Fruit fly (Drosophila melanogaster) whole organism, embryonic: ENCODE measurements around the gene Nct.

Experiments used
- Adf1 ChIP-seq: fragments of 200-800 bp; sonication (Bioruptor generic); IDR thresholded peaks from 2 replicates; pipeline ENCODE4 v1.3.6; 2022; ENCODE audit warnings: missing biosample characterization, missing genetic modification characterization
- Bgb ChIP-seq: fragments of 200-800 bp; sonication (Bioruptor generic); IDR thresholded peaks from 2 replicates; pipeline ENCODE4 v1.3.6; 2022; ENCODE audit warnings: missing biosample characterization, missing genetic modification characterization; ENCODE audit not compliant: partially characterized antibody
- CG11695 ChIP-seq: fragments of 200-800 bp; sonication (Bioruptor generic); IDR thresholded peaks from 3 replicates; pipeline ENCODE4 v1.3.6; 2022; ENCODE audit warnings: missing biosample characterization, missing genetic modification characterization
- CG12391 ChIP-seq: fragments of 200-800 bp; sonication (Bioruptor generic); optimal IDR thresholded peaks from 3 replicates; lab custom pipeline; 2018; ENCODE audit warnings: missing biosample characterization, mild to moderate bottlenecking, missing genetic modification characterization, moderate library complexity
- CG13296 ChIP-seq: fragments of 200-800 bp; sonication (Bioruptor generic); optimal IDR thresholded peaks from 3 replicates; lab custom pipeline; 2018; ENCODE audit warnings: missing biosample characterization, mild to moderate bottlenecking, missing genetic modification characterization
- CG13894 ChIP-seq: fragments of 200-800 bp; sonication (Bioruptor generic); optimal IDR thresholded peaks from 3 replicates; lab custom pipeline; 2018; ENCODE audit warnings: missing biosample characterization, mild to moderate bottlenecking, missing genetic modification characterization, moderate library complexity
- CG14441 ChIP-seq: fragments of 200-800 bp; sonication (Bioruptor generic); IDR thresholded peaks from 2 replicates; pipeline ENCODE4 v1.3.6; 2022; ENCODE audit warnings: missing biosample characterization, missing genetic modification characterization
- CG14860 ChIP-seq: fragments of 200-800 bp; sonication (Bioruptor generic); IDR thresholded peaks from 3 replicates; pipeline ENCODE4 v1.3.6; 2022; ENCODE audit warnings: missing biosample characterization, missing genetic modification characterization; ENCODE audit not compliant: partially characterized antibody
- CG17186 ChIP-seq: fragments of 200-800 bp; sonication (Bioruptor generic); optimal IDR thresholded peaks from 3 replicates; lab custom pipeline; 2017; ENCODE audit warnings: missing biosample characterization, missing genetic modification reagents, missing genetic modification characterization
- CG2116 ChIP-seq: fragments of 200-800 bp; sonication (Bioruptor generic); optimal IDR thresholded peaks from 3 replicates; lab custom pipeline; 2018; ENCODE audit warnings: missing biosample characterization, mild to moderate bottlenecking, missing genetic modification characterization
- CG2129 ChIP-seq: fragments of 200-800 bp; sonication (Bioruptor generic); IDR thresholded peaks from 2 replicates; pipeline ENCODE4 v1.3.6; 2022; ENCODE audit warnings: missing biosample characterization, missing genetic modification characterization; ENCODE audit not compliant: partially characterized antibody
- CG30431 ChIP-seq: fragments of 200-800 bp; sonication (Bioruptor generic); optimal IDR thresholded peaks from 2 replicates; lab custom pipeline; 2017; ENCODE audit warnings: missing biosample characterization, missing genetic modification characterization
- CG4424 ChIP-seq: fragments of 200-800 bp; sonication (Bioruptor generic); optimal IDR thresholded peaks from 3 replicates; lab custom pipeline; 2016; ENCODE audit warnings: missing biosample characterization, missing genetic modification characterization
- CG6254 ChIP-seq: fragments of 200-800 bp; sonication (Bioruptor generic); optimal IDR thresholded peaks from 3 replicates; lab custom pipeline; 2017; ENCODE audit warnings: mild to moderate bottlenecking, missing biosample characterization, missing genetic modification reagents, missing genetic modification characterization
- CG6272 ChIP-seq: fragments of 200-800 bp; sonication (Bioruptor generic); IDR thresholded peaks from 2 replicates; pipeline ENCODE4 v1.3.6; 2022; ENCODE audit warnings: missing biosample characterization, missing genetic modification characterization
- CG6854 ChIP-seq: fragments of 200-800 bp; sonication (Bioruptor generic); optimal IDR thresholded peaks from 3 replicates; lab custom pipeline; 2017; ENCODE audit warnings: missing biosample characterization, mild to moderate bottlenecking, missing genetic modification characterization
- CG8765 ChIP-seq: fragments of 200-800 bp; sonication (Bioruptor generic); IDR thresholded peaks from 2 replicates; pipeline ENCODE4 v1.3.6; 2022; ENCODE audit warnings: missing biosample characterization, missing genetic modification characterization
- CG9437 ChIP-seq: fragments of 200-800 bp; sonication (Bioruptor generic); optimal IDR thresholded peaks from 2 replicates; lab custom pipeline; 2018; ENCODE audit warnings: missing biosample characterization, mild to moderate bottlenecking, missing genetic modification characterization
- Chrac-16 ChIP-seq: fragments of 200-800 bp; sonication (Bioruptor generic); optimal IDR thresholded peaks from 3 replicates; lab custom pipeline; 2016; ENCODE audit warnings: missing biosample characterization, missing genetic modification characterization
- Dfd ChIP-seq, 2 experiments: fragments of >200 bp; optimal IDR thresholded peaks; 2 replicates each; lab custom pipeline; 2017; ENCODE audit warnings: missing biosample characterization in 2 of 2, missing genetic modification characterization in 2 of 2
- GATAe ChIP-seq: fragments of 200-800 bp; sonication (Bioruptor generic); conservative IDR thresholded peaks from 2 replicates; pipeline ENCODE4 v1.3.6; 2022; ENCODE audit warnings: missing biosample characterization, missing genetic modification characterization
- HHEX ChIP-seq: fragments of 200-800 bp; sonication (Bioruptor generic); optimal IDR thresholded peaks from 3 replicates; lab custom pipeline; 2017; ENCODE audit warnings: missing biosample characterization, mild to moderate bottlenecking, missing genetic modification characterization, missing genetic modification reagents
- Hey ChIP-seq: fragments of 200-800 bp; sonication (Bioruptor generic); optimal IDR thresholded peaks from 3 replicates; lab custom pipeline; 2018; ENCODE audit warnings: missing biosample characterization, mild to moderate bottlenecking, missing genetic modification characterization
- MESR4 ChIP-seq: fragments of 200-800 bp; sonication (Bioruptor generic); optimal IDR thresholded peaks from 2 replicates; lab custom pipeline; 2018; ENCODE audit warnings: missing biosample characterization, mild to moderate bottlenecking, missing genetic modification characterization, moderate library complexity
- Meics ChIP-seq: fragments of 200-800 bp; sonication (Bioruptor generic); optimal IDR thresholded peaks from 2 replicates; lab custom pipeline; 2017; ENCODE audit warnings: missing biosample characterization, mild to moderate bottlenecking, missing genetic modification characterization
- NFAT ChIP-seq: fragments of 200-800 bp; sonication (Bioruptor generic); IDR thresholded peaks from 2 replicates; pipeline ENCODE4 v1.3.6; 2022; ENCODE audit warnings: missing biosample characterization, missing genetic modification characterization
- PHDP ChIP-seq: fragments of 200-800 bp; sonication (Bioruptor generic); optimal IDR thresholded peaks from 3 replicates; lab custom pipeline; 2018; ENCODE audit warnings: missing biosample characterization, mild to moderate bottlenecking, missing genetic modification characterization, moderate library complexity
- Ravus ChIP-seq: fragments of 200-800 bp; sonication (Bioruptor generic); IDR thresholded peaks from 2 replicates; pipeline ENCODE4 v1.3.6; 2022; ENCODE audit warnings: missing biosample characterization, missing genetic modification characterization
- Side ChIP-seq: fragments of 200-800 bp; sonication (Bioruptor generic); optimal IDR thresholded peaks from 2 replicates; lab custom pipeline; 2016; ENCODE audit warnings: missing biosample characterization, missing genetic modification characterization
- Trl ChIP-seq, 3 experiments: fragments of >200 bp in 2 of 3; fragments of 200-800 bp in 1 of 3; sonication (Bioruptor generic) in 1 of 3; optimal IDR thresholded peaks; 2 replicates in 1 of 3; 3 replicates in 2 of 3; lab custom pipeline; 2016 to 2017; ENCODE audit warnings: missing biosample characterization in 1 of 3, missing genetic modification characterization in 1 of 3
- ab ChIP-seq: fragments of 200-800 bp; sonication (Bioruptor generic); optimal IDR thresholded peaks from 2 replicates; lab custom pipeline; 2016; ENCODE audit warnings: missing biosample characterization, missing genetic modification characterization
- cad ChIP-seq: fragments of >200 bp; optimal IDR thresholded peaks from 2 replicates; lab custom pipeline; 2017; ENCODE audit warnings: missing biosample characterization, missing genetic modification characterization
- crc ChIP-seq: fragments of 200-800 bp; sonication (Bioruptor generic); optimal IDR thresholded peaks from 2 replicates; lab custom pipeline; 2016; ENCODE audit warnings: missing biosample characterization, missing genetic modification characterization
- dmrt11E ChIP-seq: fragments of 200-800 bp; sonication (Bioruptor generic); optimal IDR thresholded peaks from 3 replicates; lab custom pipeline; 2018; ENCODE audit warnings: missing biosample characterization, mild to moderate bottlenecking, missing genetic modification characterization, moderate library complexity
- dmrt99B ChIP-seq: fragments of 200-800 bp; sonication (Bioruptor generic); optimal IDR thresholded peaks from 2 replicates; lab custom pipeline; 2018; ENCODE audit warnings: missing biosample characterization, mild to moderate bottlenecking, missing genetic modification characterization, moderate library complexity
- dysf ChIP-seq: fragments of 200-800 bp; sonication (Bioruptor generic); IDR thresholded peaks from 3 replicates; pipeline ENCODE4 v1.3.6; 2022; ENCODE audit warnings: missing biosample characterization, missing genetic modification characterization
- en ChIP-seq: fragments of 200-800 bp; sonication (Bioruptor generic); optimal IDR thresholded peaks from 2 replicates; lab custom pipeline; 2016; ENCODE audit warnings: missing biosample characterization, missing genetic modification characterization
- ham ChIP-seq: fragments of 200-800 bp; sonication (Bioruptor generic); IDR thresholded peaks from 2 replicates; pipeline ENCODE4 v1.3.6; 2022; ENCODE audit warnings: missing biosample characterization, missing genetic modification characterization
- inv ChIP-seq: fragments of 200-800 bp; sonication (Bioruptor generic); IDR thresholded peaks from 2 replicates; pipeline ENCODE4 v1.3.6; 2022; ENCODE audit warnings: missing biosample characterization, missing genetic modification characterization; ENCODE audit not compliant: partially characterized antibody
- kah ChIP-seq: fragments of 200-800 bp; sonication (Bioruptor generic); optimal IDR thresholded peaks from 2 replicates; lab custom pipeline; 2018; ENCODE audit warnings: missing biosample characterization, mild to moderate bottlenecking, missing genetic modification characterization
- lab ChIP-seq: fragments of 200-800 bp; sonication (Bioruptor generic); optimal IDR thresholded peaks from 3 replicates; lab custom pipeline; 2017; ENCODE audit warnings: missing biosample characterization, missing genetic modification characterization, mild to moderate bottlenecking, moderate library complexity, missing genetic modification reagents
- lilli ChIP-seq: fragments of 200-800 bp; sonication (Bioruptor generic); optimal IDR thresholded peaks from 3 replicates; lab custom pipeline; 2016; ENCODE audit warnings: missing biosample characterization, missing genetic modification characterization
- mld ChIP-seq: fragments of 200-800 bp; sonication (Bioruptor generic); IDR thresholded peaks from 3 replicates; pipeline ENCODE4 v1.3.6; 2022; ENCODE audit warnings: missing biosample characterization, missing genetic modification characterization; ENCODE audit not compliant: partially characterized antibody
- pros ChIP-seq: fragments of 200-800 bp; sonication (Bioruptor generic); optimal IDR thresholded peaks from 3 replicates; lab custom pipeline; 2019; ENCODE audit warnings: missing biosample characterization, mild to moderate bottlenecking, missing genetic modification characterization, moderate library complexity
- run ChIP-seq: fragments of 200-800 bp; sonication (Bioruptor generic); optimal IDR thresholded peaks from 3 replicates; lab custom pipeline; 2018; ENCODE audit warnings: missing biosample characterization, mild to moderate bottlenecking, missing genetic modification characterization
- sens ChIP-seq: fragments of 200-800 bp; sonication (Bioruptor generic); peaks from one replicate; lab custom pipeline; 2016; ENCODE audit warnings: missing biosample characterization, missing genetic modification characterization
- sim ChIP-seq: fragments of 200-800 bp; sonication (Bioruptor generic); IDR thresholded peaks from 2 replicates; pipeline ENCODE4 v1.3.6; 2022; ENCODE audit warnings: missing biosample characterization, missing genetic modification characterization
- trem ChIP-seq: fragments of 200-800 bp; optimal IDR thresholded peaks from 3 replicates; lab custom pipeline; 2019; ENCODE audit warnings: missing biosample characterization, mild to moderate bottlenecking, missing genetic modification characterization, moderate library complexity
- trh ChIP-seq: fragments of 200-800 bp; sonication (Bioruptor generic); optimal IDR thresholded peaks from 2 replicates; lab custom pipeline; 2016; ENCODE audit warnings: missing biosample characterization, missing genetic modification characterization
- tx ChIP-seq: fragments of 200-800 bp; sonication (Bioruptor generic); optimal IDR thresholded peaks from 2 replicates; lab custom pipeline; 2016; ENCODE audit warnings: missing biosample characterization, missing genetic modification characterization
- zfh1 ChIP-seq: fragments of 200-800 bp; sonication (Bioruptor generic); IDR thresholded peaks from 3 replicates; pipeline ENCODE4 v1.3.6; 2022; ENCODE audit warnings: missing biosample characterization, missing genetic modification characterization

Nct gene

dm6 chr3R:24876843-24877457, 25.5 kb downstream of the Nct start, which contains the start of the genes CG11089 and CG31381 (continued):
- TF ChIP-seq lilli (GFP tag; lab: Kevin White, UChicago) (no peak), CG6854 (no peak), cad (no peak), PHDP (tag; lab: Kevin White, UChicago) (no peak), dmrt99B (tag; lab: Kevin White, UChicago) (no peak), CG13296 (GFP tag; lab: Kevin White, UChicago) (no peak), CG2116 (GFP tag; lab: Kevin White, UChicago) (peak; percentile 5), dmrt11E (tag; lab: Kevin White, UChicago) (no peak), trem (tag; lab: Kevin White, UChicago) (peak; percentile 34), sim (GFP tag; lab: Robert Waterston, UW) (no peak), CG17186 (GFP tag; lab: Kevin White, UChicago) (no peak), kah (GFP tag; lab: Kevin White, UChicago) (peak; percentile 99), CG4424 (GFP tag; lab: Kevin White, UChicago) (no peak), CG6272 (GFP tag; lab: Robert Waterston, UW) (no peak), Bgb (GFP tag; lab: Robert Waterston, UW) (no peak), CG13894 (no peak), CG14441 (GFP tag; lab: Robert Waterston, UW) (no peak), HHEX (GFP tag; lab: Kevin White, UChicago) (no peak), Side (GFP tag; lab: Kevin White, UChicago) (no peak), CG9437 (GFP tag; lab: Kevin White, UChicago) (no peak), ab (GFP tag; lab: Kevin White, UChicago) (no peak), GATAe (no peak; the same call in 1 of the 2 replicates), trh (GFP tag; lab: Kevin White, UChicago) (no peak), en (no peak), mld (GFP tag; lab: Robert Waterston, UW) (no peak), crc (no peak), CG14860 (no peak), zfh1 (GFP tag; lab: Robert Waterston, UW) (no peak), Meics (GFP tag; lab: Kevin White, UChicago) (peak; percentile 32), inv (no peak), Ravus (no peak), run (tag; lab: Kevin White, UChicago) (peak; percentile 37), CG6254 (GFP tag; lab: Kevin White, UChicago) (no peak), lab (GFP tag; lab: Kevin White, UChicago) (no peak), CG12391 (tag; lab: Kevin White, UChicago) (peak; percentile 61), ham (no peak), CG11695 (GFP tag; lab: Robert Waterston, UW) (no peak), CG2129 (GFP tag; lab: Robert Waterston, UW) (no peak), MESR4 (peak; percentile 22), sens (GFP tag; lab: Kevin White, UChicago) (no peak), Trl (optimal IDR thresholded peaks at IDR 0.05; lab: Kevin White, UChicago) (no peak), Trl (GFP tag; optimal IDR thresholded peaks at IDR 0.05; lab: Kevin White, UChicago) (no peak), Hey (tag; lab: Kevin White, UChicago) (no peak), pros (GFP tag; lab: Kevin White, UChicago) (no peak), dysf (GFP tag; lab: Robert Waterston, UW) (no peak), NFAT (GFP tag; lab: Robert Waterston, UW) (no peak), CG8765 (GFP tag; lab: Robert Waterston, UW) (no peak), tx (GFP tag; lab: Kevin White, UChicago) (no peak), Adf1 (GFP tag; lab: Robert Waterston, UW) (no peak), Dfd (GFP tag; optimal IDR thresholded peaks at IDR 0.05; lab: Kevin White, UChicago) (no peak), CG30431 (GFP tag; lab: Kevin White, UChicago) (no peak), Chrac-16 (GFP tag; lab: Kevin White, UChicago) (no peak)
